Worm (Caenorhabditis elegans) whole organism, L4 larva: ENCODE measurements around the gene lurp-3.

Experiments
- D1046.2 ChIP-seq: fragments of 200-800 bp; sonication (Bioruptor generic); IDR thresholded peaks from 2 replicates; pipeline ENCODE4 v1.3.6; 2022; ENCODE audit warnings: missing genetic modification characterization, missing compliant biosample characterization
- F26F4.8 ChIP-seq: fragments of 200-800 bp; sonication (Bioruptor generic); conservative IDR thresholded peaks from 2 replicates; pipeline ENCODE4 v1.3.6; 2022; ENCODE audit warnings: missing genetic modification characterization, missing compliant biosample characterization
- F44E2.7 ChIP-seq: fragments of 200-800 bp; sonication (Bioruptor generic); IDR thresholded peaks from 2 replicates; pipeline ENCODE4 v2.1.2; 2022; ENCODE audit warnings: missing genetic modification characterization, missing compliant biosample characterization
- T20F7.1 ChIP-seq: fragments of 200-800 bp; sonication (Bioruptor generic); optimal IDR thresholded peaks from 2 replicates; lab custom pipeline; 2018; ENCODE audit warnings: mild to moderate bottlenecking, missing genetic modification characterization, missing compliant biosample characterization
- T26A8.4 ChIP-seq: fragments of 200-800 bp; sonication (Bioruptor generic); IDR thresholded peaks from 2 replicates; pipeline ENCODE4 v1.3.6; 2022; ENCODE audit warnings: missing genetic modification characterization, missing compliant biosample characterization
- ZK546.5 ChIP-seq, 2 experiments: sonication (generic microtip); optimal IDR thresholded peaks; 2 replicates each; lab custom pipeline; 2017; ENCODE audit warnings: missing biosample characterization in 2 of 2, missing genetic modification characterization in 2 of 2
- aha-1 ChIP-seq: fragments of 150-350 bp; peaks from one replicate; lab custom pipeline; 2014; ENCODE audit warnings: missing biosample characterization, missing genetic modification characterization
- ama-1 ChIP-seq: fragments of 150-350 bp; optimal IDR thresholded peaks from 2 replicates; lab custom pipeline; 2014; ENCODE audit warnings: inconsistent platforms, mixed read lengths
- ceh-20 ChIP-seq: fragments of 200-800 bp; sonication (Bioruptor generic); IDR thresholded peaks from 2 replicates; pipeline ENCODE4 v1.3.6; 2022; ENCODE audit warnings: missing genetic modification reagents, missing genetic modification characterization, missing compliant biosample characterization
- ceh-32 ChIP-seq: sonication (generic microtip); optimal IDR thresholded peaks from 2 replicates; lab custom pipeline; 2016; ENCODE audit warnings: mild to moderate bottlenecking, missing genetic modification characterization, missing compliant biosample characterization; ENCODE audit not compliant: poor library complexity
- ceh-62 ChIP-seq: sonication (generic microtip); optimal IDR thresholded peaks from 2 replicates; lab custom pipeline; 2017; ENCODE audit warnings: missing biosample characterization, missing genetic modification characterization
- ces-1 ChIP-seq: fragments of 150-350 bp; sonication (generic microtip); optimal IDR thresholded peaks from 4 replicates; lab custom pipeline; 2014; ENCODE audit warnings: missing biosample characterization, missing genetic modification reagents, missing genetic modification characterization
- cey-2 ChIP-seq: sonication (generic microtip); optimal IDR thresholded peaks from 3 replicates; lab custom pipeline; 2017; ENCODE audit warnings: missing genetic modification characterization, mild to moderate bottlenecking, missing compliant biosample characterization, antibody characterized with exemption, borderline replicate concordance; ENCODE audit not compliant: insufficient read depth
- daf-19 ChIP-seq: fragments of 200-800 bp; sonication (Bioruptor generic); conservative IDR thresholded peaks from 2 replicates; pipeline ENCODE4 v1.3.6; 2022; ENCODE audit warnings: missing genetic modification characterization, missing compliant biosample characterization
- dmd-6 ChIP-seq: fragments of 200-800 bp; sonication (Bioruptor generic); IDR thresholded peaks from 2 replicates; pipeline ENCODE4 v1.3.6; 2022; ENCODE audit warnings: missing genetic modification reagents, missing genetic modification characterization, missing compliant biosample characterization
- dmd-9 ChIP-seq: fragments of 200-800 bp; sonication (Bioruptor generic); IDR thresholded peaks from 2 replicates; pipeline ENCODE4 v1.3.6; 2022; ENCODE audit warnings: missing genetic modification reagents, missing genetic modification characterization, missing compliant biosample characterization
- dve-1 ChIP-seq: sonication (generic microtip); optimal IDR thresholded peaks from 2 replicates; lab custom pipeline; 2017; ENCODE audit warnings: antibody characterized with exemption, mild to moderate bottlenecking, missing genetic modification characterization, missing compliant biosample characterization; ENCODE audit not compliant: insufficient read depth
- egl-27 ChIP-seq: sonication (generic microtip); optimal IDR thresholded peaks from 3 replicates; lab custom pipeline; 2017; ENCODE audit warnings: missing biosample characterization, missing genetic modification reagents, missing genetic modification characterization
- hlh-30 ChIP-seq: sonication (generic microtip); optimal IDR thresholded peaks from 2 replicates; lab custom pipeline; 2017; ENCODE audit warnings: antibody characterized with exemption, mild to moderate bottlenecking, missing genetic modification characterization, missing compliant biosample characterization; ENCODE audit not compliant: insufficient read depth
- hmg-1.1 ChIP-seq: fragments of 200-800 bp; sonication (Bioruptor generic); IDR thresholded peaks from 2 replicates; pipeline ENCODE4 v1.3.6; 2022; ENCODE audit warnings: missing genetic modification reagents, missing genetic modification characterization, missing compliant biosample characterization
- lin-15B ChIP-seq: fragments of 150-350 bp; sonication (generic microtip); optimal IDR thresholded peaks from 3 replicates; lab custom pipeline; 2014; ENCODE audit warnings: missing biosample characterization, missing genetic modification characterization
- lir-3 ChIP-seq: sonication (generic microtip); optimal IDR thresholded peaks from 2 replicates; lab custom pipeline; 2016; ENCODE audit warnings: mild to moderate bottlenecking, missing genetic modification characterization, missing compliant biosample characterization
- madf-5 ChIP-seq, 2 experiments: fragments of 200-800 bp; sonication (Bioruptor generic); IDR thresholded peaks; 2 replicates each; pipeline ENCODE4 v1.3.6; 2022; ENCODE audit warnings: missing compliant biosample characterization in 2 of 2, missing genetic modification characterization in 2 of 2
- mdl-1 ChIP-seq, 2 experiments: fragments of 150-350 bp in 1 of 2; sonication (generic microtip) in 1 of 2; optimal IDR thresholded peaks; 2 replicates each; lab custom pipeline; 2014 to 2017; ENCODE audit warnings: missing biosample characterization in 2 of 2, missing genetic modification characterization in 2 of 2
- nhr-11 ChIP-seq: fragments of 150-350 bp; optimal IDR thresholded peaks from 2 replicates; lab custom pipeline; 2014; ENCODE audit warnings: missing biosample characterization, missing genetic modification characterization
- nhr-25 ChIP-seq: sonication (generic microtip); optimal IDR thresholded peaks from 2 replicates; lab custom pipeline; 2017; ENCODE audit warnings: missing genetic modification characterization, mild to moderate bottlenecking, missing compliant biosample characterization, antibody characterized with exemption, moderate library complexity, borderline replicate concordance; ENCODE audit not compliant: insufficient read depth
- nhr-28 ChIP-seq: fragments of 150-350 bp; optimal IDR thresholded peaks from 2 replicates; lab custom pipeline; 2014; ENCODE audit warnings: missing biosample characterization, missing genetic modification characterization
- nhr-41 ChIP-seq: fragments of 200-800 bp; sonication (Bioruptor generic); IDR thresholded peaks from 2 replicates; pipeline ENCODE4 v1.3.6; 2022; ENCODE audit warnings: missing genetic modification reagents, missing genetic modification characterization, missing compliant biosample characterization
- nhr-6 ChIP-seq: fragments of 150-350 bp; optimal IDR thresholded peaks from 2 replicates; lab custom pipeline; 2014; ENCODE audit warnings: missing biosample characterization, missing genetic modification characterization
- pha-4 ChIP-seq, 2 experiments: fragments of 150-350 bp in 1 of 2; fragments of 200-800 bp in 1 of 2; sonication (Bioruptor generic) in 1 of 2; IDR thresholded peaks in 1 of 2; optimal IDR thresholded peaks in 1 of 2; 2 replicates each; pipeline versions ENCODE4 v1.3.6 to Lab custom; 2014 to 2022; ENCODE audit warnings: missing genetic modification characterization in 2 of 2, missing genetic modification reagents in 2 of 2, missing biosample characterization in 1 of 2, missing compliant biosample characterization in 1 of 2
- pqm-1 ChIP-seq: sonication (generic microtip); optimal IDR thresholded peaks from 2 replicates; lab custom pipeline; 2017; ENCODE audit warnings: missing biosample characterization, missing genetic modification characterization
- rbr-2 ChIP-seq: sonication (generic microtip); optimal IDR thresholded peaks from 2 replicates; lab custom pipeline; 2016; ENCODE audit warnings: missing genotype, missing genetic modification characterization, missing compliant biosample characterization
- sdz-12 ChIP-seq: fragments of 200-800 bp; sonication (Bioruptor generic); optimal IDR thresholded peaks from 2 replicates; lab custom pipeline; 2018; ENCODE audit warnings: mild to moderate bottlenecking, missing genetic modification characterization, missing compliant biosample characterization
- snpc-1.2 ChIP-seq: fragments of 200-800 bp; sonication (Bioruptor generic); IDR thresholded peaks from 2 replicates; pipeline ENCODE4 v1.3.6; 2022; ENCODE audit warnings: missing genetic modification reagents, missing genetic modification characterization, missing compliant biosample characterization
- snpc-4 ChIP-seq: fragments of 150-350 bp; optimal IDR thresholded peaks from 2 replicates; lab custom pipeline; 2014; ENCODE audit warnings: missing biosample characterization, missing genetic modification characterization
- tag-97 ChIP-seq: fragments of 200-800 bp; sonication (Bioruptor generic); IDR thresholded peaks from 2 replicates; pipeline ENCODE4 v1.3.6; 2022; ENCODE audit warnings: missing genetic modification characterization, missing compliant biosample characterization
- unc-62 ChIP-seq, 3 experiments: fragments of 150-350 bp in 1 of 3; sonication (generic microtip); optimal IDR thresholded peaks in 2 of 3; peaks in 1 of 3; 1 replicate in 1 of 3; 2 replicates in 2 of 3; lab custom pipeline; 2014 to 2017; ENCODE audit warnings: missing biosample characterization in 3 of 3, missing genetic modification characterization in 3 of 3, missing genetic modification reagents in 3 of 3, missing genotype in 1 of 3
- zag-1 ChIP-seq: fragments of 150-350 bp; optimal IDR thresholded peaks from 2 replicates; lab custom pipeline; 2014; ENCODE audit warnings: missing biosample characterization, missing genetic modification characterization
- ztf-7 ChIP-seq: fragments of 150-350 bp; optimal IDR thresholded peaks from 2 replicates; lab custom pipeline; 2014; ENCODE audit warnings: missing biosample characterization, missing genetic modification characterization

The lurp-3 gene

DNA sequence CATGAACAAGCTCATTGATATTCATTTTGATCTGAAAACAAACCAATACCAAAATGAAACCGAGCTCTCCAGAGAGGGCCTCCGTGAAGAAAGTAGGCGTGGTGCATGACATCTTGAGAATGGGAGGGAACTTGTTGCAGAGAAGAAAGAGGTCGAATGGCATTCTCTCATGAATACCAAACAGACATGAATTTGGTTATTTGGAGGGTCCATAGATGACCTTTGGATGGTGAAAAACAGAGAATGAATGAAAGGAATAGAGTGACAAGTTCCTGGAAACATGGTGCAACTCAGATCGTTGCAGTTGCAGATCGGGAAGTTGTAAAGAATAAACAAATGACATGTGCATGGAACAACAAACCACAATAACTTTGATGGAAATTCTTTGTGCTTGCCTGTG lies 20.8 kb downstream of the lurp-3 start, which contains the start of gene T10G3.8:
Gene T10G3.8, minus strand, starts transcription at position 101 of the 400 bp plus-strand sequence.
- TF ChIP-seq snpc-1.2 (GFP tag; lab: Robert Waterston, UW) (no peak), tag-97 (no peak), lir-3 (no peak), pqm-1 (tag; lab: Kevin White, UChicago) (no peak), zag-1 (no peak), ztf-7 (tag; lab: Kevin White, UChicago) (no peak), dmd-6 (GFP tag; lab: Robert Waterston, UW) (no peak), nhr-6 (tag; lab: Kevin White, UChicago) (no peak)

DNA sequence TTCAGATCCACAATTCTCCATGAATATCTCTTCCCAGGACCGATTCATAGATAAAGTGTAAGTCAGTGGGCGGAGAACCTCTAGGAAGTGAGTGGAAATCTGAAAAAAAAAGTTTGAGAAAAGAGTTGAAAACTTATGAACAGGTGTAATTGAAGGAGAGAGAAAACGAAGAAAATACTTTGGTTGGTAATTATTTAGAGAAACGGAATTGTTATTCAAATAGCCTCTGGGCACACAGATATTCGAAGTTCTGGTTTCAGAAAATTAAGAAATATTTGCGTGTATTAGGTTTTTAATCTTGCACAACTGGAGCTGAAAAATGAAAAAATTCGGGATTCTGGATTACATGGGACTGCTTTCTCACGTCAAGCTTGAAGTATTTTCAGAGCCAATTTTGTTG lies 24.2 kb downstream of the lurp-3 start, which contains the start of gene T10G3.2:
Gene T10G3.2, minus strand, starts transcription at position 101 of the 400 bp plus-strand sequence.
- TF ChIP-seq ceh-32 (tag; lab: Kevin White, UChicago): no peak
- TF ChIP-seq ceh-20 (GFP tag; lab: Robert Waterston, UW): no peak
- no peak for TF ChIP-seq ZK546.5 (tag; optimal IDR thresholded peaks at IDR 0.05; lab: Kevin White, UChicago)
- TF ChIP-seq T26A8.4 (GFP tag; lab: Robert Waterston, UW): no peak
- TF ChIP-seq ztf-7 (tag; lab: Kevin White, UChicago): no peak
- no peak for TF ChIP-seq pha-4 (GFP tag; IDR thresholded peaks at IDR 0.05; lab: Robert Waterston, UW)
- no peak for TF ChIP-seq pha-4 (tag; optimal IDR thresholded peaks at IDR 0.05; lab: Kevin White, UChicago)
- no peak for TF ChIP-seq ceh-62 (tag; lab: Kevin White, UChicago)
- TF ChIP-seq nhr-25 (tag; lab: Kevin White, UChicago): no peak
- TF ChIP-seq mdl-1 (tag; optimal IDR thresholded peaks at IDR 0.05; lab: Kevin White, UChicago): no peak
- TF ChIP-seq F44E2.7 (GFP tag; lab: Robert Waterston, UW): no peak
- TF ChIP-seq cey-2 (tag; lab: Kevin White, UChicago): no peak
- no peak for TF ChIP-seq zag-1
- TF ChIP-seq D1046.2 (GFP tag; lab: Robert Waterston, UW): no peak
- no peak for TF ChIP-seq dmd-9
- TF ChIP-seq daf-19 (GFP tag; lab: Robert Waterston, UW): no peak
- TF ChIP-seq nhr-11: no peak
- TF ChIP-seq nhr-28 (tag; lab: Kevin White, UChicago): no peak
- no peak for TF ChIP-seq egl-27 (tag; lab: Kevin White, UChicago)
- TF ChIP-seq rbr-2 (tag; lab: Kevin White, UChicago): no peak
- TF ChIP-seq madf-5 (GFP tag; IDR thresholded peaks at IDR 0.05; lab: Robert Waterston, UW): no peak
- TF ChIP-seq, all 104 proteins: peak for 0

DNA sequence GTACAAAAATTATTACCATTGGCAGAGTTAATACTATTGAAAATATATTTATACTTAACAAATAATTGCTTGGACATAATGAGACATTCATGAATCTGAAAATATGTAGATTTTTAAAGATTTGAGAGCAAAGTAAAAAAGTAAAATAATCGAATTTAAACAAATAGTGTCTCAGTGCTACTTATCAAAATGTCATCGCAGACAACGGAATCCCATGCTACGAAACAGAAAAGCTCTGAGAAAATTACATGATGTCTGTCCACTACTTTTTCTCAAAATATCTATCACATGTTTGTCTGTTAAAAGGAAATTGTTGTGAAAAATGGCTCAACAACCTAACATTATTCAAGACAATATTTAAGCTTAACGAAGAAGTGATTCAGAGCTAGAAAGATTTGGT lies 28.8 kb downstream of the lurp-3 start, which contains the start of gene T10G3.4:
Gene T10G3.4, minus strand, starts transcription at position 101 of the 400 bp plus-strand sequence.
- no peak for TF ChIP-seq pha-4 (GFP tag; IDR thresholded peaks at IDR 0.05; lab: Robert Waterston, UW)
- TF ChIP-seq pha-4 (tag; optimal IDR thresholded peaks at IDR 0.05; lab: Kevin White, UChicago): no peak
- no peak for TF ChIP-seq dve-1 (tag; lab: Kevin White, UChicago)
- TF ChIP-seq dmd-6 (GFP tag; lab: Robert Waterston, UW): no peak

DNA sequence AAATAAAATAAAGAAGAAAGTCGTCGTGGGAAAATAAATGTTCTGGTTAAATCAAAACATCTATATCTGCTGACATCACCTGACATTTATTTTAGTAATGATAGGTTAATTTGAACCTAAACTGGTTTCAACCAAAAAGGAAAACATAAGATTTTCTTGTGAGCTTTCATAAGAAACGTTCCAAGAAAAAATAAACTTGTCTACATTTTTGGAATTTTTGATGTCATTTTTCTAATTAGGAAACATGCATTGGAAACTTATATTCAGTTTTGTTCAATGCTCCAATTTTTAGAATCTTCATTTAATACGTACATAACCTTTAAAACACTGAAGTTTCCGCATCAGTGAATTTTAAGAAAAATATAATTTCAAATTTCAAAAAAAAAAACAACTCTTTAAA lies 30.2 kb downstream of the lurp-3 start:
- TF ChIP-seq ama-1: no peak
- TF ChIP-seq hlh-30 (tag; lab: Kevin White, UChicago): no peak
- no peak for TF ChIP-seq F44E2.7 (GFP tag; lab: Robert Waterston, UW)
- TF ChIP-seq snpc-4: no peak
- no peak for TF ChIP-seq lin-15B (tag; lab: Kevin White, UChicago)
- no peak for TF ChIP-seq hmg-1.1 (GFP tag; lab: Robert Waterston, UW)

DNA sequence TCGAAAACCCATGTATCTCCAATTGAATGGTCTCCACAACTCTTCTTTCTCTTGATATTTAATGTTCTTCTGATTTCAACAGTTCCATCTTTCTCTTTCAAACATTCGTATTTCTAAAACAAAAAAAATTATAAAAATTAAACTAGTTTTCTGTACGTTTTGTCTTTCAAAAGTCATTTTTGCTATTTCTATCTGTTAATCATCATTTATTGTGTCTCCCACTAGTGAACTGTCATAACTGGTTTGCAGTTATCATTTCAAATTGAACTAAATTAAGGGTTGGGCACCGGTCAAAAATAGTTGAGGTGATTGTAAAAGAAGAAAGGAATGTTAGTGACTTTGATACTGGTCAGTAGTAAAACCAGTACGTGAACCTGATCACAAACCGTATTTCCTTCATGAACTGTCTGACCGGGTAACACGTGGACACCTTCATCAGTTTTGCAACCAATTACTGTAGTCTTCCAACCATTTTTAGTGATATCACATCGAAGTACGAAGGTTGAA lies 32.8 kb downstream of the lurp-3 start:
- TF ChIP-seq zag-1 (no peak), F26F4.8 (GFP tag; lab: Robert Waterston, UW) (no peak), aha-1 (tag; lab: Kevin White, UChicago) (peak; percentile 80), T20F7.1 (peak; percentile 7), unc-62 (GFP tag; optimal IDR thresholded peaks at IDR 0.05 in 1 of 2; lab: Kevin White, UChicago) (peak in 1 of 2 experiments; percentile 91), unc-62 (tag; optimal IDR thresholded peaks at IDR 0.05; lab: Kevin White, UChicago) (no peak), madf-5 (GFP tag; IDR thresholded peaks at IDR 0.05; lab: Robert Waterston, UW) (no peak), sdz-12 (GFP tag; lab: Kevin White, UChicago) (no peak), nhr-41 (no peak), ces-1 (GFP tag; lab: Kevin White, UChicago) (no peak)
- TF ChIP-seq, all 104 proteins: peak for 3
